Fruit fly (Drosophila melanogaster): ENCODE data around the gene nej.

The nej gene

DNA sequence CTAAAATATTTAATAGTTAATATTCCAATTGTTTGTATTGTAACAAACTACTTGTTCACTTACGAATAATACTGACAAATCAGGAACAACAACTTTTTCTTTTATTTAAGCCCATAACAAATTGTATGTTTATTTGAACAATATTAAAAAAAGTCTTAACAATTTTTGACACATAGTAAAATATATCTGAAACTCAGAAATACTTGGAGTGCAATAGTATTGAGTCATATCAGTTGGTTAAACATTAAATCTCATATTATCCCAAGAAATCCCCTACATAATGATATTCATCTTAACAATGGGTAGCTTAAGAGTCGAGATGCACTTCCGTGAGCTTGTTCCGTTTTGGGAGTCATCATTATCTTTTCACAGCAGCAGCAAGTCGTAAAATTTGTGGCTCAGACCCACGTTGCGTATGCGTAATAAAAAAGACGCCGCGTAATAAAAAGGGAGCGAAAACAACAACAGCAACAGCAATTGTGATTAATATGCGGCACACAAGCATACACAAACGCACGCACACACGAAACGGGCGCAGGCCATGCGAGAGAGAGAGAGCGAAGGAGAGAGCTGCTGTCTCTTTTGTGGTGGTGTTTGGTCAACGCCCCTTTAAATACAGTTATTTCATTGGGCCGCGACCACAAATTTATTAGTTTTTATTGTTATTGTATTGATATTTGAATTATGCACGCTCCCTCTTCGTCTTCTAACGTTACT lies 5.6 kb upstream of the nej start (continued):
- TF ChIP-seq vvl (GFP tag; IDR thresholded peaks at IDR 0.05) (peak; percentile 75), Nf-YC (tag; optimal IDR thresholded peaks at IDR 0.05) (peak; percentile 96), Trl (optimal IDR thresholded peaks at IDR 0.05) (peak; percentile 36 to 45), Trl (GFP tag; optimal IDR thresholded peaks at IDR 0.05) (no peak), gem (tag; optimal IDR thresholded peaks at IDR 0.05) (peak; percentile 17), chinmo (GFP tag; IDR thresholded peaks at IDR 0.05; ENCODE audit: partially characterized antibody) (peak; percentile 68; the same call in 1 of the 4 replicates), CG12391 (tag; optimal IDR thresholded peaks at IDR 0.05) (peak; percentile 6), CG14710 (tag; optimal IDR thresholded peaks at IDR 0.05) (peak; percentile 15), CG8944 (GFP tag; optimal IDR thresholded peaks at IDR 0.05) (no peak), Aef1 (GFP tag; IDR thresholded peaks at IDR 0.05) (0 out of 3 replicates have a peak, but pooled peaks have one; percentile 21), CG10979 (tag; optimal IDR thresholded peaks at IDR 0.05) (peak; percentile 22), CG8924 (tag; optimal IDR thresholded peaks at IDR 0.05) (peak; percentile 61), CG11504 (tag; optimal IDR thresholded peaks at IDR 0.05) (peak; percentile 34), Dek (tag; optimal IDR thresholded peaks at IDR 0.05) (no peak), CG2712 (tag; optimal IDR thresholded peaks at IDR 0.05) (peak; percentile 7), Awh (GFP tag; IDR thresholded peaks at IDR 0.05) (0 out of 2 replicates have a peak, but pooled peaks have one; percentile 14), Oli (tag; optimal IDR thresholded peaks at IDR 0.05) (peak; percentile 6), Mes4 (GFP tag; optimal IDR thresholded peaks at IDR 0.05) (no peak), phol (tag; optimal IDR thresholded peaks at IDR 0.05) (peak; percentile 20), CG18262 (tag; optimal IDR thresholded peaks at IDR 0.05) (peak; percentile 31), dmrt99B (tag; optimal IDR thresholded peaks at IDR 0.05) (peak; percentile 12), Opbp (GFP tag; IDR thresholded peaks at IDR 0.05; ENCODE audit: partially characterized antibody) (peak; percentile 53; the same call in 1 of the 3 replicates), crol (GFP tag; IDR thresholded peaks at IDR 0.05) (0 out of 2 replicates have a peak, but pooled peaks have one; percentile 25), CG2889 (GFP tag; IDR thresholded peaks at IDR 0.05) (no peak), CoRest (tag; optimal IDR thresholded peaks at IDR 0.05) (peak; percentile 28), Abd-B (GFP tag; optimal IDR thresholded peaks at IDR 0.05) (peak; percentile 52), CG1832 (GFP tag; optimal IDR thresholded peaks at IDR 0.05) (peak; percentile 82), CG2199 (GFP tag; IDR thresholded peaks at IDR 0.05) (peak; percentile 43; the same call in 1 of the 3 replicates), cad (GFP tag; optimal IDR thresholded peaks at IDR 0.05) (peak; percentile 73), Jarid2 (GFP tag; optimal IDR thresholded peaks at IDR 0.05) (peak; percentile 60), Usf (GFP tag; optimal IDR thresholded peaks at IDR 0.05) (no peak), cg (GFP tag; optimal IDR thresholded peaks at IDR 0.05) (peak; percentile 86), CG7372 (GFP tag; IDR thresholded peaks at IDR 0.05) (peak; percentile 85), Scr (GFP tag; IDR thresholded peaks at IDR 0.05; ENCODE audit: partially characterized antibody) (0 out of 2 replicates have a peak, but pooled peaks have one; percentile 9)

DNA sequence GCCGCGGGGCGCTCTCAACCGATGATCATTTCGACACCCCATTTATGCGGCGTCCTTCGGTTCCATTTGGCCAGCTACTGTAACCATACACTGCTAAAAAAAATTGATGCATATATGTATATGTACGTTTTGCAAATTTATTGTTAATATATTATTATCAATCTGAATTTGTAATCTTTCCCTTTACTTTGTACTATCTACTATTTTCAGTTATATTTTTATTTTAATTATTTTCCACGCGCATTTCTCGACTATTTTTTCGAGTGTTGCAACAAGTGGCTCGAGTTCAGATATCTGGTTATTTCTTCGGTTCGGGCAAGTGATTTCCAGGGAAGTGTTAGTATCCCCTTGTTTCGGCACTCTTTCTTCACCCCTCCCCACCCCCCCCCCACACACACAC lies 2.3 kb upstream of the nej start:
- TF ChIP-seq CG1792 (GFP tag; optimal IDR thresholded peaks at IDR 0.05) (no peak), Myb (GFP tag; optimal IDR thresholded peaks at IDR 0.05) (no peak), Mrtf (GFP tag; IDR thresholded peaks at IDR 0.05) (no peak), Ptx1 (GFP tag; IDR thresholded peaks at IDR 0.05) (0 out of 2 replicates have a peak, but pooled peaks have one; percentile 19), Rx (GFP tag; IDR thresholded peaks at IDR 0.05) (no peak), lola (GFP tag; optimal IDR thresholded peaks at IDR 0.05) (peak in 1 of 3 experiments; percentile 64), cg (GFP tag; optimal IDR thresholded peaks at IDR 0.05) (no peak), CG4424 (GFP tag; optimal IDR thresholded peaks at IDR 0.05) (peak; percentile 48), CG2116 (GFP tag; optimal IDR thresholded peaks at IDR 0.05) (no peak), CG12942 (GFP tag; optimal IDR thresholded peaks at IDR 0.05) (no peak), BEAF-32 (GFP tag; optimal IDR thresholded peaks at IDR 0.05) (no peak), CG8478 (optimal IDR thresholded peaks at IDR 0.05) (no peak), row (GFP tag; IDR thresholded peaks at IDR 0.05) (peak; percentile 34; the same call in 1 of the 3 replicates), Xrp1 (GFP tag; IDR thresholded peaks at IDR 0.05) (peak; percentile 68), CG4820 (GFP tag; optimal IDR thresholded peaks at IDR 0.05) (peak; percentile 1), CG18764 (GFP tag; optimal IDR thresholded peaks at IDR 0.05) (no peak), hb (GFP tag; IDR thresholded peaks at IDR 0.05; ENCODE audit: partially characterized antibody) (no peak), slou (GFP tag; optimal IDR thresholded peaks at IDR 0.05) (no peak)

All from whole organism, embryonic.